Worm (Caenorhabditis elegans) whole organism, L4 larva: ENCODE measurements around the gene C15H9.4.

Experiments used
- F44E2.7 ChIP-seq: fragments of 200-800 bp; sonication (Bioruptor generic); IDR thresholded peaks from 2 replicates; pipeline ENCODE4 v2.1.2; 2022; ENCODE audit warnings: missing genetic modification characterization, missing compliant biosample characterization
- T20F7.1 ChIP-seq: fragments of 200-800 bp; sonication (Bioruptor generic); optimal IDR thresholded peaks from 2 replicates; lab custom pipeline; 2018; ENCODE audit warnings: mild to moderate bottlenecking, missing genetic modification characterization, missing compliant biosample characterization
- T26A8.4 ChIP-seq: fragments of 200-800 bp; sonication (Bioruptor generic); IDR thresholded peaks from 2 replicates; pipeline ENCODE4 v1.3.6; 2022; ENCODE audit warnings: missing genetic modification characterization, missing compliant biosample characterization
- Y5F2A.4 ChIP-seq: fragments of 200-800 bp; sonication (Bioruptor generic); optimal IDR thresholded peaks from 2 replicates; lab custom pipeline; 2018; ENCODE audit warnings: mild to moderate bottlenecking, missing genetic modification characterization, missing compliant biosample characterization
- aha-1 ChIP-seq: fragments of 150-350 bp; peaks from one replicate; lab custom pipeline; 2014; ENCODE audit warnings: missing biosample characterization, missing genetic modification characterization
- aly-2 ChIP-seq: sonication (generic microtip); optimal IDR thresholded peaks from 2 replicates; lab custom pipeline; 2018; ENCODE audit warnings: missing biosample characterization, missing genetic modification characterization
- ama-1 ChIP-seq: fragments of 150-350 bp; optimal IDR thresholded peaks from 2 replicates; lab custom pipeline; 2014; ENCODE audit warnings: inconsistent platforms, mixed read lengths
- ceh-20 ChIP-seq: fragments of 200-800 bp; sonication (Bioruptor generic); IDR thresholded peaks from 2 replicates; pipeline ENCODE4 v1.3.6; 2022; ENCODE audit warnings: missing genetic modification reagents, missing genetic modification characterization, missing compliant biosample characterization
- ceh-82 ChIP-seq: sonication (generic microtip); optimal IDR thresholded peaks from 2 replicates; lab custom pipeline; 2017; ENCODE audit warnings: missing biosample characterization, missing genetic modification characterization
- ces-1 ChIP-seq: fragments of 150-350 bp; sonication (generic microtip); optimal IDR thresholded peaks from 4 replicates; lab custom pipeline; 2014; ENCODE audit warnings: missing biosample characterization, missing genetic modification reagents, missing genetic modification characterization
- daf-16 ChIP-seq, 3 experiments: sonication (generic microtip); optimal IDR thresholded peaks; 2 replicates each; lab custom pipeline; 2016 to 2017; ENCODE audit warnings: missing genetic modification characterization in 3 of 3, missing genetic modification reagents in 3 of 3, mild to moderate bottlenecking in 2 of 3, missing compliant biosample characterization in 2 of 3, missing biosample characterization in 1 of 3, moderate library complexity in 1 of 3
- dmd-6 ChIP-seq: fragments of 200-800 bp; sonication (Bioruptor generic); IDR thresholded peaks from 2 replicates; pipeline ENCODE4 v1.3.6; 2022; ENCODE audit warnings: missing genetic modification reagents, missing genetic modification characterization, missing compliant biosample characterization
- dmd-9 ChIP-seq: fragments of 200-800 bp; sonication (Bioruptor generic); IDR thresholded peaks from 2 replicates; pipeline ENCODE4 v1.3.6; 2022; ENCODE audit warnings: missing genetic modification reagents, missing genetic modification characterization, missing compliant biosample characterization
- duxl-1 ChIP-seq: sonication (generic microtip); optimal IDR thresholded peaks from 2 replicates; lab custom pipeline; 2016; ENCODE audit warnings: mild to moderate bottlenecking, missing genetic modification characterization, moderate library complexity, missing compliant biosample characterization; ENCODE audit not compliant: poor library complexity
- dve-1 ChIP-seq: sonication (generic microtip); optimal IDR thresholded peaks from 2 replicates; lab custom pipeline; 2017; ENCODE audit warnings: antibody characterized with exemption, mild to moderate bottlenecking, missing genetic modification characterization, missing compliant biosample characterization; ENCODE audit not compliant: insufficient read depth
- egl-27 ChIP-seq: sonication (generic microtip); optimal IDR thresholded peaks from 3 replicates; lab custom pipeline; 2017; ENCODE audit warnings: missing biosample characterization, missing genetic modification reagents, missing genetic modification characterization
- fkh-10 ChIP-seq: fragments of 150-350 bp; optimal IDR thresholded peaks from 2 replicates; lab custom pipeline; 2014; ENCODE audit warnings: missing biosample characterization, missing genetic modification reagents, missing genetic modification characterization
- fos-1 ChIP-seq: fragments of 150-350 bp; optimal IDR thresholded peaks from 2 replicates; lab custom pipeline; 2014; ENCODE audit warnings: missing biosample characterization, missing genetic modification characterization
- gei-8 ChIP-seq: fragments of 200-800 bp; sonication (Bioruptor generic); optimal IDR thresholded peaks from 2 replicates; lab custom pipeline; 2018; ENCODE audit warnings: mild to moderate bottlenecking, missing genetic modification characterization, missing compliant biosample characterization
- hlh-11 ChIP-seq: fragments of 200-800 bp; sonication (Bioruptor generic); optimal IDR thresholded peaks from 2 replicates; lab custom pipeline; 2018; ENCODE audit warnings: mild to moderate bottlenecking, missing genetic modification characterization, missing compliant biosample characterization
- hlh-30 ChIP-seq: sonication (generic microtip); optimal IDR thresholded peaks from 2 replicates; lab custom pipeline; 2017; ENCODE audit warnings: antibody characterized with exemption, mild to moderate bottlenecking, missing genetic modification characterization, missing compliant biosample characterization; ENCODE audit not compliant: insufficient read depth
- lim-7 ChIP-seq: fragments of 200-800 bp; sonication (Bioruptor generic); IDR thresholded peaks from 2 replicates; pipeline ENCODE4 v1.3.6; 2022; ENCODE audit warnings: missing genetic modification characterization, missing compliant biosample characterization
- lin-1 ChIP-seq: fragments of 200-800 bp; sonication (Bioruptor generic); IDR thresholded peaks from 2 replicates; pipeline ENCODE4 v1.3.6; 2022; ENCODE audit warnings: missing genetic modification reagents, missing genetic modification characterization, missing compliant biosample characterization
- lin-29 ChIP-seq: fragments of 200-800 bp; sonication (Bioruptor generic); IDR thresholded peaks from 2 replicates; pipeline ENCODE4 v1.3.6; 2022; ENCODE audit warnings: missing genetic modification reagents, missing genetic modification characterization, missing compliant biosample characterization
- lsy-2 ChIP-seq, 2 experiments: fragments of 150-350 bp in 1 of 2; sonication (generic microtip) in 1 of 2; optimal IDR thresholded peaks; 2 replicates each; lab custom pipeline; 2014 to 2017; ENCODE audit warnings: missing biosample characterization in 2 of 2, missing genetic modification characterization in 2 of 2
- madf-5 ChIP-seq, 2 experiments: fragments of 200-800 bp; sonication (Bioruptor generic); IDR thresholded peaks; 2 replicates each; pipeline ENCODE4 v1.3.6; 2022; ENCODE audit warnings: missing compliant biosample characterization in 2 of 2, missing genetic modification characterization in 2 of 2
- mdl-1 ChIP-seq, 2 experiments: fragments of 150-350 bp in 1 of 2; sonication (generic microtip) in 1 of 2; optimal IDR thresholded peaks; 2 replicates each; lab custom pipeline; 2014 to 2017; ENCODE audit warnings: missing biosample characterization in 2 of 2, missing genetic modification characterization in 2 of 2
- mep-1 ChIP-seq: fragments of 150-350 bp; sonication (generic microtip); optimal IDR thresholded peaks from 3 replicates; lab custom pipeline; 2014; ENCODE audit warnings: missing biosample characterization, missing genetic modification characterization
- mxl-2 ChIP-seq: fragments of 200-800 bp; sonication (Bioruptor generic); conservative IDR thresholded peaks from 2 replicates; pipeline ENCODE4 v1.3.6; 2022; ENCODE audit warnings: missing genetic modification reagents, missing genetic modification characterization, missing compliant biosample characterization
- nhr-102 ChIP-seq: sonication (generic microtip); optimal IDR thresholded peaks from 2 replicates; lab custom pipeline; 2016; ENCODE audit warnings: mild to moderate bottlenecking, missing genetic modification characterization, moderate library complexity, missing compliant biosample characterization
- nhr-11 ChIP-seq: fragments of 150-350 bp; optimal IDR thresholded peaks from 2 replicates; lab custom pipeline; 2014; ENCODE audit warnings: missing biosample characterization, missing genetic modification characterization
- nhr-111 ChIP-seq: fragments of 200-800 bp; sonication (Bioruptor generic); optimal IDR thresholded peaks from 2 replicates; lab custom pipeline; 2018; ENCODE audit warnings: mild to moderate bottlenecking, missing genetic modification characterization, missing compliant biosample characterization
- nhr-237 ChIP-seq: sonication (generic microtip); optimal IDR thresholded peaks from 2 replicates; lab custom pipeline; 2017; ENCODE audit warnings: missing biosample characterization, missing genetic modification characterization
- nhr-25 ChIP-seq: sonication (generic microtip); optimal IDR thresholded peaks from 2 replicates; lab custom pipeline; 2017; ENCODE audit warnings: missing genetic modification characterization, mild to moderate bottlenecking, missing compliant biosample characterization, antibody characterized with exemption, moderate library complexity, borderline replicate concordance; ENCODE audit not compliant: insufficient read depth
- nhr-28 ChIP-seq: fragments of 150-350 bp; optimal IDR thresholded peaks from 2 replicates; lab custom pipeline; 2014; ENCODE audit warnings: missing biosample characterization, missing genetic modification characterization
- nhr-41 ChIP-seq: fragments of 200-800 bp; sonication (Bioruptor generic); IDR thresholded peaks from 2 replicates; pipeline ENCODE4 v1.3.6; 2022; ENCODE audit warnings: missing genetic modification reagents, missing genetic modification characterization, missing compliant biosample characterization
- nhr-76 ChIP-seq: fragments of 150-350 bp; optimal IDR thresholded peaks from 2 replicates; lab custom pipeline; 2014; ENCODE audit warnings: missing biosample characterization, missing genetic modification characterization
- pqm-1 ChIP-seq: sonication (generic microtip); optimal IDR thresholded peaks from 2 replicates; lab custom pipeline; 2017; ENCODE audit warnings: missing biosample characterization, missing genetic modification characterization
- skn-1 ChIP-seq: fragments of 150-350 bp; optimal IDR thresholded peaks from 2 replicates; lab custom pipeline; 2014; ENCODE audit warnings: missing biosample characterization, missing genetic modification characterization
- snpc-1.2 ChIP-seq: fragments of 200-800 bp; sonication (Bioruptor generic); IDR thresholded peaks from 2 replicates; pipeline ENCODE4 v1.3.6; 2022; ENCODE audit warnings: missing genetic modification reagents, missing genetic modification characterization, missing compliant biosample characterization
- unc-130 ChIP-seq: sonication (generic microtip); optimal IDR thresholded peaks from 2 replicates; lab custom pipeline; 2016; ENCODE audit warnings: missing genetic modification reagents, missing genetic modification characterization, missing compliant biosample characterization
- unc-39 ChIP-seq: sonication (generic microtip); optimal IDR thresholded peaks from 2 replicates; lab custom pipeline; 2017; ENCODE audit warnings: missing biosample characterization, missing genetic modification characterization
- unc-62 ChIP-seq, 3 experiments: fragments of 150-350 bp in 1 of 3; sonication (generic microtip); optimal IDR thresholded peaks in 2 of 3; peaks in 1 of 3; 1 replicate in 1 of 3; 2 replicates in 2 of 3; lab custom pipeline; 2014 to 2017; ENCODE audit warnings: missing biosample characterization in 3 of 3, missing genetic modification characterization in 3 of 3, missing genetic modification reagents in 3 of 3, missing genotype in 1 of 3
- vab-7 ChIP-seq: fragments of 200-800 bp; sonication (Bioruptor generic); IDR thresholded peaks from 2 replicates; pipeline ENCODE4 v1.3.6; 2022; ENCODE audit warnings: missing genetic modification reagents, missing genetic modification characterization, missing compliant biosample characterization
- zfp-2 ChIP-seq: sonication (generic microtip); optimal IDR thresholded peaks from 2 replicates; lab custom pipeline; 2016; ENCODE audit warnings: mild to moderate bottlenecking, missing genetic modification characterization, missing compliant biosample characterization
- zfp-3 ChIP-seq: fragments of 200-800 bp; sonication (Bioruptor generic); conservative IDR thresholded peaks from 2 replicates; pipeline ENCODE4 v1.3.6; 2022; ENCODE audit warnings: missing genetic modification reagents, missing genetic modification characterization, missing compliant biosample characterization
- ztf-7 ChIP-seq: fragments of 150-350 bp; optimal IDR thresholded peaks from 2 replicates; lab custom pipeline; 2014; ENCODE audit warnings: missing biosample characterization, missing genetic modification characterization

The C15H9.4 gene

DNA sequence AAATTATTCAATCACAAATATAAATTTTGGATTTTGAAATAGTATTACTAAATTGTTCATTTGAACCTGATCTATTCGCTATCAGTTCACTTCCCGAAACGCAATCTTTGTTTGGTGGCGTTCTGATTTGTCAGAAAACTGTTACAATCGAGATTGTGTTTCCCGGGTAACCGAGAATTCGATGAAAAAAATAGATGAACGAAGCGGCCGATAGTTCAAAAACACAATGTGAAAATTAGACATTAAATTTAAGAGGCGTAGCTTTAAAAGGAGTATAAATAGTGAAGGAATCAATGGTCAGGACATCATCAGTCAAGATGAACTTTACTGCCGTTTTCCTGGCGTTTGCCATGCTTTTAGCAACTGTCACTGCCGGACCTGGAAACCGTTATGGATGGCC, 11.6 kb upstream of the C15H9.4 start, which contains the start of gene C45B2.1:
Gene C45B2.1 (plus strand): TSS at position 301 of the 400 bp plus-strand sequence.
- TF ChIP-seq nhr-11 (tag; lab: Kevin White, UChicago) (no peak), Y5F2A.4 (GFP tag; lab: Kevin White, UChicago) (no peak), snpc-1.2 (GFP tag; lab: Robert Waterston, UW) (no peak), nhr-76 (tag; lab: Kevin White, UChicago) (no peak), pqm-1 (no peak), lim-7 (GFP tag; lab: Robert Waterston, UW) (no peak), ces-1 (GFP tag; lab: Kevin White, UChicago) (no peak), ceh-82 (tag; lab: Kevin White, UChicago) (no peak), ceh-20 (no peak), vab-7 (GFP tag; lab: Robert Waterston, UW) (no peak), dve-1 (tag; lab: Kevin White, UChicago) (no peak), fos-1 (tag; lab: Kevin White, UChicago) (no peak)
- TF ChIP-seq, all 104 proteins: peak for 0

ce11 chrX:6087676-6088075, 9.8 kb upstream of the C15H9.4 start, which contains the start of gene C45B2.8:
TSS of gene C45B2.8 (plus strand) at chrX:6087976.
- no peak for TF ChIP-seq snpc-1.2 (GFP tag; lab: Robert Waterston, UW)
- no peak for TF ChIP-seq dmd-6 (GFP tag; lab: Robert Waterston, UW)
- no peak for TF ChIP-seq nhr-25
- no peak for TF ChIP-seq skn-1
- TF ChIP-seq ceh-20: no peak
- TF ChIP-seq lin-29 (GFP tag; lab: Robert Waterston, UW): no peak
- no peak for TF ChIP-seq mxl-2 (GFP tag; lab: Robert Waterston, UW)
- TF ChIP-seq F44E2.7: no peak
- no peak for TF ChIP-seq unc-62 (GFP tag; optimal IDR thresholded peaks at IDR 0.05 in 1 of 2; lab: Kevin White, UChicago)
- no peak for TF ChIP-seq unc-62 (tag; optimal IDR thresholded peaks at IDR 0.05; lab: Kevin White, UChicago)
- no peak for TF ChIP-seq unc-39 (tag; lab: Kevin White, UChicago)
- no peak for TF ChIP-seq madf-5 (GFP tag; IDR thresholded peaks at IDR 0.05; lab: Robert Waterston, UW)
- no peak for TF ChIP-seq nhr-76 (tag; lab: Kevin White, UChicago)
- no peak for TF ChIP-seq aly-2
- TF ChIP-seq nhr-237 (tag; lab: Kevin White, UChicago): no peak
- no peak for TF ChIP-seq ztf-7 (tag; lab: Kevin White, UChicago)
- TF ChIP-seq nhr-41 (GFP tag; lab: Robert Waterston, UW): no peak
- no peak for TF ChIP-seq ama-1 (lab: Kevin White, UChicago)

DNA sequence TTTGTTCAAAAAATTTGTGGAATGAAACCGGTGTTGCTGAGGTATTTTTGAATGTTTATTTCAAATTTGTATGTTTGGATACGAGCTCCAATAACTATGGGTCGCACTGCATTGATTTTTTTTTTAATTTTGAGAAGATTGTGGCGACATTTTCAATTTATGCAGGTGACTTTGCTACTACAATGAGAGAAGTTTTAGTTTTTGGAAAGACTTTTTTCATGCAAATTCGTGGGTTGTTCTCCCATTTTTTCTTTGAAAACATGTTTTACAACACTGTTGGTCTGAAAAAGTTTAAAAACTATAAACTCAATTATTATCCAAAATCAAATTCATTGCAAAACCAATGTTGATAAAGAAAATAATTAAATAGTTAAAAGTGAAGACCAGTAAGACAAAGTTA, 8.7 kb upstream of the C15H9.4 start:
- TF ChIP-seq hlh-30 (tag; lab: Kevin White, UChicago): no peak
- TF ChIP-seq lsy-2 (tag; optimal IDR thresholded peaks at IDR 0.05; lab: Kevin White, UChicago): peak in 1 of 2 experiments; percentile 50
- TF ChIP-seq nhr-28 (tag; lab: Kevin White, UChicago): peak; percentile 21
- TF ChIP-seq egl-27 (tag; lab: Kevin White, UChicago): no peak
- TF ChIP-seq mdl-1 (tag; optimal IDR thresholded peaks at IDR 0.05; lab: Kevin White, UChicago): no peak
- peak; percentile 61; the same call in 1 of the 2 replicates for TF ChIP-seq zfp-3 (GFP tag; lab: Robert Waterston, UW)
- no peak for TF ChIP-seq madf-5 (GFP tag; IDR thresholded peaks at IDR 0.05; lab: Robert Waterston, UW)
- 0 out of 2 replicates have a peak, but pooled peaks have one; percentile 16 for TF ChIP-seq lin-1 (GFP tag; lab: Robert Waterston, UW)
- peak; percentile 13 for TF ChIP-seq T20F7.1 (GFP tag; lab: Kevin White, UChicago)
- peak; percentile 71 for TF ChIP-seq duxl-1 (tag; lab: Kevin White, UChicago)
- TF ChIP-seq hlh-11 (tag; lab: Kevin White, UChicago): peak; percentile 47
- TF ChIP-seq daf-16 (GFP tag; optimal IDR thresholded peaks at IDR 0.05; lab: Kevin White, UChicago): no peak
- TF ChIP-seq daf-16 (tag; optimal IDR thresholded peaks at IDR 0.05; lab: Kevin White, UChicago): peak; percentile 16
- TF ChIP-seq aha-1 (tag; lab: Kevin White, UChicago): peak; percentile 45
- peak; percentile 50 for TF ChIP-seq nhr-237 (tag; lab: Kevin White, UChicago)
- TF ChIP-seq vab-7 (GFP tag; lab: Robert Waterston, UW): 0 out of 2 replicates have a peak, but pooled peaks have one; percentile 25
- TF ChIP-seq T26A8.4 (GFP tag; lab: Robert Waterston, UW): 0 out of 2 replicates have a peak, but pooled peaks have one; percentile 79
- no peak for TF ChIP-seq dmd-9
- TF ChIP-seq nhr-41 (GFP tag; lab: Robert Waterston, UW): no peak
- no peak for TF ChIP-seq unc-130 (GFP tag; lab: Kevin White, UChicago)
- peak; percentile 76 for TF ChIP-seq nhr-102 (tag; lab: Kevin White, UChicago)
- TF ChIP-seq fkh-10: no peak
- TF ChIP-seq zfp-2 (tag; lab: Kevin White, UChicago): no peak
- no peak for TF ChIP-seq nhr-111 (GFP tag; lab: Kevin White, UChicago)
- no peak for TF ChIP-seq fos-1 (tag; lab: Kevin White, UChicago)
- no peak for TF ChIP-seq gei-8 (GFP tag; lab: Kevin White, UChicago)
- TF ChIP-seq mep-1 (tag; lab: Kevin White, UChicago): peak; percentile 87
